Fruit fly (Drosophila melanogaster) Kc167 (cell line): ENCODE data around the gene CG32271.

Experiments
- Myc ChIP-seq: fragments of >200 bp; optimal IDR thresholded peaks from 2 replicates; lab custom pipeline; 2017; ENCODE audit warnings: missing external identifiers
- Sin3A ChIP-seq: fragments of >200 bp; optimal IDR thresholded peaks from 2 replicates; lab custom pipeline; 2018; ENCODE audit warnings: missing external identifiers
- h ChIP-seq: fragments of >200 bp; optimal IDR thresholded peaks from 3 replicates; lab custom pipeline; 2018; ENCODE audit warnings: missing external identifiers
- insv ChIP-seq: fragments of >200 bp; optimal IDR thresholded peaks from 3 replicates; lab custom pipeline; 2018; ENCODE audit warnings: missing external identifiers
- psq ChIP-seq: fragments of >200 bp; optimal IDR thresholded peaks from 2 replicates; lab custom pipeline; 2017; ENCODE audit warnings: missing external identifiers
- ttk ChIP-seq: sonication (Bioruptor generic); optimal IDR thresholded peaks from 2 replicates; lab custom pipeline; 2017; ENCODE audit warnings: missing external identifiers

CG32271 gene

dm6 chr3L:3192912-3193311, 10.1 kb downstream of the CG32271 start, which contains the start of gene Hsp83:
Gene Hsp83 (plus strand): TSS chr3L:3192969.
- TF ChIP-seq h (lab: Kevin White, UChicago): no peak
- TF ChIP-seq Myc (lab: Kevin White, UChicago): no peak
- peak; percentile 70 for TF ChIP-seq insv (lab: Kevin White, UChicago)

dm6 chr3L:3192333-3192894, 10.5 kb downstream of the CG32271 start, which contains the start of gene CG14965:
Gene CG14965 (minus strand): TSS chr3L:3192491.
- no peak for TF ChIP-seq h (lab: Kevin White, UChicago)
- no peak for TF ChIP-seq psq (lab: Kevin White, UChicago)
- TF ChIP-seq Sin3A (lab: Kevin White, UChicago): no peak
- no peak for TF ChIP-seq Myc (lab: Kevin White, UChicago)
- TF ChIP-seq insv (lab: Kevin White, UChicago): no peak
- no peak for TF ChIP-seq ttk (lab: Kevin White, UChicago)

dm6 chr3L:3189647-3190046, 13.3 kb downstream of the CG32271 start, which contains the start of the genes CG42525 and CG14958:
Gene CG42525 (minus strand): TSS chr3L:3189747.
Gene CG14958 (plus strand): TSS chr3L:3189978.
- no peak for TF ChIP-seq Sin3A (lab: Kevin White, UChicago)
- TF ChIP-seq psq (lab: Kevin White, UChicago): no peak
- no peak for TF ChIP-seq ttk (lab: Kevin White, UChicago)
- TF ChIP-seq Myc (lab: Kevin White, UChicago): no peak
- no peak for TF ChIP-seq h (lab: Kevin White, UChicago)
- no peak for TF ChIP-seq insv (lab: Kevin White, UChicago)

dm6 chr3L:3187263-3187662, 15.7 kb downstream of the CG32271 start, which contains the start of gene CG14957:
Gene CG14957 (plus strand): TSS chr3L:3187563.
- no peak for TF ChIP-seq ttk (lab: Kevin White, UChicago)
- TF ChIP-seq Sin3A (lab: Kevin White, UChicago): no peak
- no peak for TF ChIP-seq h (lab: Kevin White, UChicago)
- TF ChIP-seq Myc (lab: Kevin White, UChicago): no peak
- TF ChIP-seq psq (lab: Kevin White, UChicago): no peak
- TF ChIP-seq insv (lab: Kevin White, UChicago): no peak

- TF ChIP-seq insv (lab: Kevin White, UChicago): no peak
- TF ChIP-seq Myc (lab: Kevin White, UChicago): no peak
- no peak for TF ChIP-seq psq (lab: Kevin White, UChicago)
- TF ChIP-seq ttk (lab: Kevin White, UChicago): no peak
- TF ChIP-seq Sin3A (lab: Kevin White, UChicago): no peak
- TF ChIP-seq h (lab: Kevin White, UChicago): no peak
Measured at dm6 chr3L:3186364-3186763, 16.6 kb downstream of the CG32271 start, which contains the start of gene CG32284. Gene CG32284 (plus strand): TSS chr3L:3186664.

dm6 chr3L:3184104-3184503, 18.9 kb downstream of the CG32271 start, which contains the start of gene CG42494:
Gene CG42494 (plus strand): TSS chr3L:3184404.
- no peak for TF ChIP-seq Sin3A (lab: Kevin White, UChicago)
- no peak for TF ChIP-seq insv (lab: Kevin White, UChicago)
- no peak for TF ChIP-seq ttk (lab: Kevin White, UChicago)
- TF ChIP-seq psq (lab: Kevin White, UChicago): no peak
- no peak for TF ChIP-seq h (lab: Kevin White, UChicago)
- no peak for TF ChIP-seq Myc (lab: Kevin White, UChicago)

dm6 chr3L:3179474-3179873, 23.5 kb downstream of the CG32271 start:
- TF ChIP-seq h (lab: Kevin White, UChicago) (no peak), Myc (lab: Kevin White, UChicago) (no peak), insv (lab: Kevin White, UChicago) (no peak), Sin3A (lab: Kevin White, UChicago) (no peak), ttk (lab: Kevin White, UChicago) (no peak), psq (lab: Kevin White, UChicago) (no peak)

- TF ChIP-seq Myc (lab: Kevin White, UChicago) (no peak), Sin3A (lab: Kevin White, UChicago) (no peak), ttk (lab: Kevin White, UChicago) (no peak), psq (lab: Kevin White, UChicago) (no peak), insv (lab: Kevin White, UChicago) (no peak), h (lab: Kevin White, UChicago) (no peak)
Measured at dm6 chr3L:3178530-3179096, 24.3 kb downstream of the CG32271 start, which contains the start of the genes MnM and Girdin. Gene MnM (minus strand): TSS chr3L:3178580. Gene Girdin (plus strand): TSS chr3L:3178930.

- TF ChIP-seq insv (lab: Kevin White, UChicago) (no peak), psq (lab: Kevin White, UChicago) (no peak), Sin3A (lab: Kevin White, UChicago) (no peak), ttk (lab: Kevin White, UChicago) (no peak), Myc (lab: Kevin White, UChicago) (no peak), h (lab: Kevin White, UChicago) (no peak)
Measured at dm6 chr3L:3177872-3178271, 25.1 kb downstream of the CG32271 start.

- no peak for TF ChIP-seq Sin3A (lab: Kevin White, UChicago)
- no peak for TF ChIP-seq psq (lab: Kevin White, UChicago)
Measured at dm6 chr3L:3172445-3172844, 30.5 kb downstream of the CG32271 start, which contains the start of gene CG14963. Gene CG14963 (minus strand): TSS chr3L:3172545.

dm6 chr3L:3169107-3169506, 33.9 kb downstream of the CG32271 start, which contains the start of the genes CG32278 and CG32281:
Gene CG32278 (plus strand): TSS chr3L:3169286.
Gene CG32281 (plus strand): TSS chr3L:3169375.
- no peak for TF ChIP-seq h (lab: Kevin White, UChicago)
- TF ChIP-seq ttk (lab: Kevin White, UChicago): no peak
- no peak for TF ChIP-seq psq (lab: Kevin White, UChicago)
- TF ChIP-seq Myc (lab: Kevin White, UChicago): no peak
- no peak for TF ChIP-seq Sin3A (lab: Kevin White, UChicago)
- no peak for TF ChIP-seq insv (lab: Kevin White, UChicago)
